Worm (Caenorhabditis elegans): ENCODE results near the gene mix-1.

- TF ChIP-seq lin-13 (GFP tag; optimal IDR thresholded peaks at IDR 0.05) (no peak), isw-1 (GFP tag; IDR thresholded peaks at IDR 0.05) (no peak), aly-2 (tag; optimal IDR thresholded peaks at IDR 0.05) (no peak), elt-2 (tag; optimal IDR thresholded peaks at IDR 0.05) (no peak)
Observed at ce11 chrII:10820679-10821078, 3.4 kb upstream of the mix-1 start, which contains the start of gene ech-4.
